Fruit fly (Drosophila melanogaster) whole organism: ENCODE results near the gene CG31109.

Source experiments
- CG8478 ChIP-seq: fragments of >200 bp; optimal IDR thresholded peaks from 2 replicates; lab custom pipeline; 2018; ENCODE audit warnings: inconsistent platforms
- Dll ChIP-seq: fragments of >200 bp; optimal IDR thresholded peaks from 2 replicates; lab custom pipeline; 2017
- EcR ChIP-seq, 2 experiments: fragments of >200 bp; optimal IDR thresholded peaks; 2 replicates each; lab custom pipeline; 2017; ENCODE audit warnings: missing biosample characterization in 2 of 2, missing genetic modification characterization in 2 of 2, missing genetic modification reagents in 2 of 2
- pan ChIP-seq: fragments of >200 bp; optimal IDR thresholded peaks from 2 replicates; lab custom pipeline; 2017
- psq ChIP-seq: fragments of >200 bp; optimal IDR thresholded peaks from 2 replicates; lab custom pipeline; 2017
- usp ChIP-seq: fragments of >200 bp; optimal IDR thresholded peaks from 2 replicates; lab custom pipeline; 2017; ENCODE audit warnings: missing biosample characterization, missing genetic modification characterization, mixed read lengths

- no peak for TF ChIP-seq Dll (lab: Kevin White, UChicago)
- TF ChIP-seq psq (lab: Kevin White, UChicago): no peak
- TF ChIP-seq pan (lab: Kevin White, UChicago): no peak
- TF ChIP-seq usp (GFP tag; lab: Kevin White, UChicago): no peak
- TF ChIP-seq CG8478: no peak
- TF ChIP-seq EcR (GFP tag; optimal IDR thresholded peaks at IDR 0.05; lab: Kevin White, UChicago): no peak
These were observed 8.4 kb downstream of the CG31109 start, which contains the start of gene CG11786 for dm6 chr3R:25046023-25046422.
